In genomic region chrX:19297899-19298784, dm6 we compare ENCODE assay signal across 1 fruit fly cellular context.
A peak's percentile ranks its signal among the peaks of the same experiment; 100 is the strongest.
TF ChIP-seq lines count a peak whose summit lies in the region.

Gene CG8034, minus strand, starts transcription at chrX:19298162.

TF ChIP-seq in whole organism, embryonic, 481 proteins besides CTCF, POLR2A, EP300 and RAD21 (continued from another document):
- TF ChIP-seq Ptx1 (GFP tag; IDR thresholded peaks at IDR 0.05; lab: Robert Waterston, UW) (peak; percentile 97), z (GFP tag; IDR thresholded peaks at IDR 0.05; lab: Robert Waterston, UW) (0 out of 3 replicates have a peak, but pooled peaks have one; percentile 48), D19B (GFP tag; optimal IDR thresholded peaks at IDR 0.05; lab: Kevin White, UChicago) (peak; percentile 94), CG7963 (GFP tag; IDR thresholded peaks at IDR 0.05; lab: Robert Waterston, UW; ENCODE audit: partially characterized antibody) (0 out of 3 replicates have a peak, but pooled peaks have one; percentile 7), Dll (GFP tag; IDR thresholded peaks at IDR 0.05; lab: Robert Waterston, UW; ENCODE audit: partially characterized antibody) (0 out of 4 replicates have a peak, but pooled peaks have one; percentile 22), CG17802 (tag; optimal IDR thresholded peaks at IDR 0.05; lab: Kevin White, UChicago) (peak; percentile 84), CG4854 (GFP tag; optimal IDR thresholded peaks at IDR 0.05; lab: Kevin White, UChicago) (peak; percentile 94), Dip2 (GFP tag; IDR thresholded peaks at IDR 0.05; lab: Robert Waterston, UW) (peak; percentile 75), odd (GFP tag; optimal IDR thresholded peaks at IDR 0.05; lab: Kevin White, UChicago) (peak; percentile 96), Oaz (GFP tag; IDR thresholded peaks at IDR 0.05; lab: Robert Waterston, UW) (peak; percentile 89), dmrt11E (tag; optimal IDR thresholded peaks at IDR 0.05; lab: Kevin White, UChicago) (peak; percentile 97), CG10462 (GFP tag; optimal IDR thresholded peaks at IDR 0.05; lab: Kevin White, UChicago) (peak; percentile 94), Hand (GFP tag; optimal IDR thresholded peaks at IDR 0.05; lab: Kevin White, UChicago) (peak; percentile 93), CG11398 (GFP tag; optimal IDR thresholded peaks at IDR 0.05; lab: Kevin White, UChicago) (peak; percentile 87), Awh (GFP tag; IDR thresholded peaks at IDR 0.05; lab: Robert Waterston, UW) (peak; percentile 90), CG11093 (GFP tag; IDR thresholded peaks at IDR 0.05; lab: Robert Waterston, UW) (peak; percentile 93), CG4404 (GFP tag; IDR thresholded peaks at IDR 0.05; lab: Robert Waterston, UW) (peak; percentile 97), Six4 (GFP tag; optimal IDR thresholded peaks at IDR 0.05; lab: Kevin White, UChicago) (peak; percentile 92), CG1024 (GFP tag; IDR thresholded peaks at IDR 0.05; lab: Robert Waterston, UW) (0 out of 2 replicates have a peak, but pooled peaks have one; percentile 57), Fer3 (tag; optimal IDR thresholded peaks at IDR 0.05; lab: Kevin White, UChicago) (peak; percentile 96), wek (GFP tag; optimal IDR thresholded peaks at IDR 0.05; lab: Kevin White, UChicago) (peak; percentile 83), CG34376 (GFP tag; optimal IDR thresholded peaks at IDR 0.05; lab: Kevin White, UChicago) (peak; percentile 97), CG1603 (tag; optimal IDR thresholded peaks at IDR 0.05; lab: Kevin White, UChicago) (peak; percentile 89), HLH54F (GFP tag; optimal IDR thresholded peaks at IDR 0.05; lab: Kevin White, UChicago) (peak; percentile 96), CG12155 (GFP tag; optimal IDR thresholded peaks at IDR 0.05; lab: Kevin White, UChicago) (peak; percentile 94), Ets65A (GFP tag; lab: Kevin White, UChicago) (peak; percentile 99), croc (GFP tag; conservative IDR thresholded peaks at IDR 0.05; lab: Robert Waterston, UW) (peak; percentile 94), pb (GFP tag; optimal IDR thresholded peaks at IDR 0.05; lab: Kevin White, UChicago) (peak; percentile 91), CG10979 (tag; optimal IDR thresholded peaks at IDR 0.05; lab: Kevin White, UChicago) (peak; percentile 97), CG3281 (GFP tag; optimal IDR thresholded peaks at IDR 0.05; lab: Kevin White, UChicago) (peak; percentile 98), CG9609 (GFP tag; optimal IDR thresholded peaks at IDR 0.05; lab: Kevin White, UChicago) (peak; percentile 95), tup (GFP tag; optimal IDR thresholded peaks at IDR 0.05; lab: Kevin White, UChicago) (peak; percentile 84), CG10543 (GFP tag; optimal IDR thresholded peaks at IDR 0.05; lab: Kevin White, UChicago) (peak; percentile 99), pfk (GFP tag; optimal IDR thresholded peaks at IDR 0.05; lab: Kevin White, UChicago) (peak; percentile 39), CG17385 (GFP tag; optimal IDR thresholded peaks at IDR 0.05; lab: Kevin White, UChicago) (peak; percentile 92), CG31441 (GFP tag; IDR thresholded peaks at IDR 0.05; lab: Robert Waterston, UW) (peak; percentile 96), crc (GFP tag; optimal IDR thresholded peaks at IDR 0.05; lab: Kevin White, UChicago) (peak; percentile 90), ems (GFP tag; optimal IDR thresholded peaks at IDR 0.05; lab: Kevin White, UChicago) (peak; percentile 97), CG7987 (GFP tag; optimal IDR thresholded peaks at IDR 0.05; lab: Kevin White, UChicago) (peak; percentile 91), kah (GFP tag; optimal IDR thresholded peaks at IDR 0.05; lab: Kevin White, UChicago) (peak; percentile 93), da (GFP tag; optimal IDR thresholded peaks at IDR 0.05; lab: Kevin White, UChicago) (peak; percentile 94), CG4820 (GFP tag; optimal IDR thresholded peaks at IDR 0.05; lab: Kevin White, UChicago) (peak; percentile 93), CG9215 (GFP tag; IDR thresholded peaks at IDR 0.05; lab: Robert Waterston, UW) (peak; percentile 96)
TF ChIP-seq in whole organism, embryonic: peak in this region for 455.
